Fruit fly (Drosophila melanogaster) whole organism, prepupa: Measurements from ENCODE around the gene elB.

Source experiments
- Blimp-1 ChIP-seq: fragments of 200-800 bp; sonication (Bioruptor generic); optimal IDR thresholded peaks from 3 replicates; lab custom pipeline; 2017; ENCODE audit warnings: missing biosample characterization, missing genetic modification characterization, mild to moderate bottlenecking, moderate library complexity, missing genetic modification reagents
- CG1621 ChIP-seq: fragments of 200-800 bp; sonication (Bioruptor generic); optimal IDR thresholded peaks from 3 replicates; lab custom pipeline; 2018; ENCODE audit warnings: missing biosample characterization, mild to moderate bottlenecking, missing genetic modification characterization
- CG3032 ChIP-seq: fragments of 200-800 bp; optimal IDR thresholded peaks from 2 replicates; lab custom pipeline; 2019; ENCODE audit warnings: missing biosample characterization, mild to moderate bottlenecking, missing genetic modification characterization, moderate library complexity
- CG6792 ChIP-seq: fragments of 200-800 bp; sonication (Bioruptor generic); optimal IDR thresholded peaks from 3 replicates; lab custom pipeline; 2016; ENCODE audit warnings: missing biosample characterization, missing genetic modification characterization
- CG6808 ChIP-seq: fragments of 200-800 bp; sonication (Bioruptor generic); optimal IDR thresholded peaks from 3 replicates; lab custom pipeline; 2017; ENCODE audit warnings: missing biosample characterization, missing genetic modification characterization, mild to moderate bottlenecking, moderate library complexity, missing genetic modification reagents
- CG6854 ChIP-seq: fragments of 200-800 bp; sonication (Bioruptor generic); optimal IDR thresholded peaks from 2 replicates; lab custom pipeline; 2017; ENCODE audit warnings: missing biosample characterization, mild to moderate bottlenecking, missing genetic modification characterization
- CG7368 ChIP-seq: fragments of 200-800 bp; sonication (Bioruptor generic); optimal IDR thresholded peaks from 3 replicates; lab custom pipeline; 2016; ENCODE audit warnings: missing biosample characterization, missing genetic modification characterization
- CG8119 ChIP-seq: fragments of 200-800 bp; sonication (Bioruptor generic); IDR thresholded peaks from 3 replicates; pipeline ENCODE4 v1.3.6; 2022; ENCODE audit warnings: missing biosample characterization, missing genetic modification characterization
- CG9139 ChIP-seq: fragments of 200-800 bp; sonication (Bioruptor generic); optimal IDR thresholded peaks from 3 replicates; lab custom pipeline; 2017; ENCODE audit warnings: missing biosample characterization, mild to moderate bottlenecking, missing genetic modification characterization
- Eip78C ChIP-seq: fragments of 200-800 bp; sonication (Bioruptor generic); peaks from one replicate; lab custom pipeline; 2016; ENCODE audit warnings: missing biosample characterization, missing genetic modification characterization
- Ets21C ChIP-seq: fragments of 200-800 bp; sonication (Bioruptor generic); optimal IDR thresholded peaks from 3 replicates; lab custom pipeline; 2016; ENCODE audit warnings: missing biosample characterization, missing genetic modification characterization
- Gug ChIP-seq: fragments of 200-800 bp; sonication (Bioruptor generic); IDR thresholded peaks from 2 replicates; pipeline ENCODE4 v1.3.6; 2022; ENCODE audit warnings: missing biosample characterization, missing genetic modification characterization
- Lpt ChIP-seq: fragments of 200-800 bp; sonication (Bioruptor generic); optimal IDR thresholded peaks from 3 replicates; lab custom pipeline; 2016; ENCODE audit warnings: missing biosample characterization, missing genetic modification characterization
- OdsH ChIP-seq: fragments of 200-800 bp; sonication (Bioruptor generic); optimal IDR thresholded peaks from 3 replicates; lab custom pipeline; 2016; ENCODE audit warnings: missing biosample characterization, missing genetic modification characterization
- Smox ChIP-seq: fragments of 200-800 bp; sonication (Bioruptor generic); optimal IDR thresholded peaks from 3 replicates; lab custom pipeline; 2016; ENCODE audit warnings: missing biosample characterization, missing genetic modification characterization
- Sox102F ChIP-seq: fragments of 200-800 bp; sonication (Bioruptor generic); optimal IDR thresholded peaks from 2 replicates; lab custom pipeline; 2016; ENCODE audit warnings: missing biosample characterization, mild to moderate bottlenecking, missing genetic modification characterization
- Sox14 ChIP-seq: fragments of 200-800 bp; sonication (Bioruptor generic); optimal IDR thresholded peaks from 3 replicates; lab custom pipeline; 2016; ENCODE audit warnings: missing biosample characterization, missing genetic modification characterization
- fkh ChIP-seq: fragments of 200-800 bp; sonication (Bioruptor generic); optimal IDR thresholded peaks from 3 replicates; lab custom pipeline; 2017; ENCODE audit warnings: missing biosample characterization, mild to moderate bottlenecking, missing genetic modification characterization, moderate library complexity
- lz ChIP-seq: fragments of 200-800 bp; sonication (Bioruptor generic); optimal IDR thresholded peaks from 3 replicates; lab custom pipeline; 2016; ENCODE audit warnings: missing biosample characterization, missing genetic modification characterization
- spab ChIP-seq: fragments of 200-800 bp; sonication (Bioruptor generic); optimal IDR thresholded peaks from 2 replicates; lab custom pipeline; 2017; ENCODE audit warnings: missing biosample characterization, mild to moderate bottlenecking, missing genetic modification characterization, missing genetic modification reagents
- svp ChIP-seq: fragments of 200-800 bp; sonication (Bioruptor generic); peaks from one replicate; lab custom pipeline; 2016; ENCODE audit warnings: missing biosample characterization, missing genetic modification characterization

The elB gene

DNA sequence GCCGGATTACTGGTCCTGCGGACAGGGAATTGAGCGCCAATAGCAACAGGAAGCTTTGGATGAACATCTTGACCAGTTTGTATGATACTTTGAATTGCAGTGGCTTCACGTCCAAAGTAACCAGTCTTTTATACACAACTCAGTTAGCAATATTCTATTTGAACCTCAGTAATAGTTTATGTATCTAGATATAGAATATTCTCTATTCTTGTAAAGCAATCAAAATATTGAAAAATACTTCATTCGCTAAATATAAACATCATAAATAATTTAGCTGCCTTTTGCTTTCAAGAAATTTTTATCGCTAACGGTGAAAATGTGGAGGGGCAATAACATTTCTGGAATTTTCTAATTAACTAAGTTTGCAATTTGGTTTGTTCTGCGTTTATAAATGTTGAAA is 62.8 kb downstream of the elB start, which contains the start of gene Send2:
Gene Send2, minus strand, starts transcription at position 101 of the 400 bp plus-strand sequence.
- TF ChIP-seq Lpt (GFP tag; lab: Kevin White, UChicago) = no peak
- no peak for TF ChIP-seq CG6808 (GFP tag; lab: Kevin White, UChicago)

DNA sequence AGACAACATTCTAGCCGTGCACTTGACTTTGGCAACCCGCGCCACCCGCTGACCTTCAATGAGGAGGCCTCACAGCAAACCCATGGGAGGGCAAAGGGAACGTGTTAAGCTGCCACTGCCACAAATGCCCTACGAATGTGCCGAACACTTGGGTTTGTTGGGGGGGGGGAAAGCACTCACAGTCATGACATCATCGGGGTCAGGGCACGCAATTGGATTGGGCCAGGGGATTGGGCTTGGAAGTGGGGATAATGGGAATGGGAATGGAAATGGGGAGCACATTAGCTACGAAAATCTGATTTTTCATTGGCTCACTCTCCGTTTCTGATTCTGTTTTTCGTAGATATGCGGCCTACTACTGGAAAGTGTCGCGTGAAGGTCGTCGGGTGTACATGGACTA is 68.4 kb downstream of the elB start:
- TF ChIP-seq Sox14 (GFP tag; lab: Kevin White, UChicago) (no peak), svp (GFP tag; lab: Kevin White, UChicago) (no peak), CG1621 (tag; lab: Kevin White, UChicago) (no peak), Sox102F (GFP tag; lab: Kevin White, UChicago) (no peak), CG8119 (GFP tag; lab: Robert Waterston, UW) (no peak), Gug (GFP tag; lab: Robert Waterston, UW) (no peak), Ets21C (no peak), CG9139 (GFP tag; lab: Kevin White, UChicago) (no peak), CG3032 (tag; lab: Kevin White, UChicago) (no peak), CG7368 (no peak), Eip78C (no peak), CG6792 (GFP tag; lab: Kevin White, UChicago) (no peak), Smox (no peak), lz (GFP tag; lab: Kevin White, UChicago) (no peak), OdsH (GFP tag; lab: Kevin White, UChicago) (no peak), fkh (GFP tag; lab: Kevin White, UChicago) (no peak), CG6854 (GFP tag; lab: Kevin White, UChicago) (no peak), spab (GFP tag; lab: Kevin White, UChicago) (no peak), Blimp-1 (no peak)
